Worm (Caenorhabditis elegans) whole organism, L4 larva: Measurements from ENCODE around the gene apl-1.

Source experiments
- dmd-8 ChIP-seq: fragments of 200-800 bp; sonication (Bioruptor generic); IDR thresholded peaks from 2 replicates; pipeline ENCODE4 v1.3.6; 2022; ENCODE audit warnings: missing genetic modification characterization, missing compliant biosample characterization
- hmg-1.1 ChIP-seq: fragments of 200-800 bp; sonication (Bioruptor generic); IDR thresholded peaks from 2 replicates; pipeline ENCODE4 v1.3.6; 2022; ENCODE audit warnings: missing genetic modification reagents, missing genetic modification characterization, missing compliant biosample characterization
- lin-13 ChIP-seq: fragments of 150-350 bp; optimal IDR thresholded peaks from 2 replicates; lab custom pipeline; 2014; ENCODE audit warnings: missing biosample characterization, missing genetic modification reagents, missing genetic modification characterization
- lin-39 ChIP-seq: fragments of 150-350 bp; optimal IDR thresholded peaks from 2 replicates; lab custom pipeline; 2014; ENCODE audit warnings: missing biosample characterization, missing genetic modification reagents, missing genetic modification characterization
- mdt-29 ChIP-seq: fragments of 200-800 bp; sonication (Bioruptor generic); IDR thresholded peaks from 2 replicates; pipeline ENCODE4 v1.3.6; 2022; ENCODE audit warnings: missing genetic modification reagents, missing genetic modification characterization, missing compliant biosample characterization

ce11 chrX:5151866-5152265, 35.2 kb upstream of the apl-1 start:
- TF ChIP-seq lin-13 (GFP tag; lab: Kevin White, UChicago), result no peak
- no peak for TF ChIP-seq dmd-8 (GFP tag; lab: Robert Waterston, UW)
- no peak for TF ChIP-seq hmg-1.1 (GFP tag; lab: Robert Waterston, UW)
- TF ChIP-seq lin-39 (tag; lab: Kevin White, UChicago), result no peak
- no peak for TF ChIP-seq mdt-29 (GFP tag; lab: Robert Waterston, UW)
